Worm (Caenorhabditis elegans) whole organism, L3 larva: ENCODE results near the gene tag-120.
A peak's percentile ranks its signal among the peaks of the same experiment; 100 is the strongest.

Experiments used
- R02D3.7 ChIP-seq: fragments of 150-350 bp; optimal IDR thresholded peaks from 2 replicates; lab custom pipeline; 2014; ENCODE audit warnings: missing biosample characterization, missing genetic modification characterization
- ZK546.5 ChIP-seq: sonication (generic microtip); optimal IDR thresholded peaks from 2 replicates; lab custom pipeline; 2017; ENCODE audit warnings: missing biosample characterization, missing genetic modification characterization
- aly-2 ChIP-seq: fragments of 150-350 bp; optimal IDR thresholded peaks from 2 replicates; lab custom pipeline; 2014; ENCODE audit warnings: missing biosample characterization, missing genetic modification characterization
- ama-1 ChIP-seq: fragments of 150-350 bp; optimal IDR thresholded peaks from 2 replicates; lab custom pipeline; 2018
- ceh-16 ChIP-seq: sonication (generic microtip); optimal IDR thresholded peaks from 2 replicates; lab custom pipeline; 2017; ENCODE audit warnings: missing biosample characterization, missing genetic modification characterization
- ceh-28 ChIP-seq: fragments of 150-350 bp; optimal IDR thresholded peaks from 2 replicates; lab custom pipeline; 2014; ENCODE audit warnings: missing biosample characterization, missing genetic modification reagents, missing genetic modification characterization
- ceh-82 ChIP-seq: fragments of 150-350 bp; optimal IDR thresholded peaks from 2 replicates; lab custom pipeline; 2014; ENCODE audit warnings: missing biosample characterization, missing genetic modification characterization
- daf-12 ChIP-seq: fragments of 150-350 bp; optimal IDR thresholded peaks from 2 replicates; lab custom pipeline; 2014; ENCODE audit warnings: missing biosample characterization, missing genetic modification reagents, missing genetic modification characterization
- egl-27 ChIP-seq: sonication (generic microtip); optimal IDR thresholded peaks from 4 replicates; lab custom pipeline; 2017; ENCODE audit warnings: missing biosample characterization, missing genetic modification reagents, missing genetic modification characterization
- egl-5 ChIP-seq: fragments of 150-350 bp; optimal IDR thresholded peaks from 2 replicates; lab custom pipeline; 2017; ENCODE audit warnings: missing biosample characterization, missing genetic modification reagents, missing genetic modification characterization, inconsistent platforms
- elt-1 ChIP-seq: fragments of 150-350 bp; optimal IDR thresholded peaks from 2 replicates; lab custom pipeline; 2014; ENCODE audit warnings: missing biosample characterization, missing genetic modification characterization
- elt-2 ChIP-seq: sonication (generic microtip); optimal IDR thresholded peaks from 2 replicates; lab custom pipeline; 2016; ENCODE audit warnings: missing genetic modification reagents, mild to moderate bottlenecking, missing genetic modification characterization, missing compliant biosample characterization
- elt-3 ChIP-seq, 3 experiments: fragments of 150-350 bp in 1 of 3; sonication (generic microtip) in 2 of 3; optimal IDR thresholded peaks; 2 replicates in 2 of 3; 4 replicates in 1 of 3; lab custom pipeline; 2014 to 2017; ENCODE audit warnings: missing biosample characterization in 3 of 3, missing genetic modification characterization in 3 of 3
- eor-1 ChIP-seq, 2 experiments: fragments of 150-350 bp; optimal IDR thresholded peaks; 2 replicates each; lab custom pipeline; 2014 to 2018; ENCODE audit warnings: missing biosample characterization in 2 of 2, missing genetic modification characterization in 2 of 2
- fkh-10 ChIP-seq: sonication (generic microtip); optimal IDR thresholded peaks from 2 replicates; lab custom pipeline; 2017; ENCODE audit warnings: missing biosample characterization, missing genetic modification reagents, missing genetic modification characterization
- fos-1 ChIP-seq: fragments of 150-350 bp; optimal IDR thresholded peaks from 2 replicates; lab custom pipeline; 2014; ENCODE audit warnings: missing biosample characterization, missing genetic modification characterization
- hmg-11 ChIP-seq: sonication (generic microtip); optimal IDR thresholded peaks from 2 replicates; lab custom pipeline; 2016; ENCODE audit warnings: missing genetic modification characterization, missing compliant biosample characterization
- jun-1 ChIP-seq: fragments of 150-350 bp; optimal IDR thresholded peaks from 2 replicates; lab custom pipeline; 2014; ENCODE audit warnings: missing biosample characterization, missing genetic modification reagents, missing genetic modification characterization
- lin-15B ChIP-seq: fragments of 150-350 bp; optimal IDR thresholded peaks from 2 replicates; lab custom pipeline; 2014; ENCODE audit warnings: missing biosample characterization, missing genetic modification characterization
- lin-39 ChIP-seq: fragments of 150-350 bp; optimal IDR thresholded peaks from 2 replicates; lab custom pipeline; 2018; ENCODE audit warnings: missing biosample characterization, missing genetic modification reagents, missing genetic modification characterization
- lsy-12 ChIP-seq: sonication (generic microtip); optimal IDR thresholded peaks from 2 replicates; lab custom pipeline; 2016; ENCODE audit warnings: mild to moderate bottlenecking, missing genetic modification characterization, missing compliant biosample characterization
- mdl-1 ChIP-seq: fragments of 150-350 bp; optimal IDR thresholded peaks from 2 replicates; lab custom pipeline; 2014; ENCODE audit warnings: missing biosample characterization, missing genetic modification characterization
- mml-1 ChIP-seq: fragments of 150-350 bp; sonication (generic microtip); optimal IDR thresholded peaks from 3 replicates; lab custom pipeline; 2014; ENCODE audit warnings: missing biosample characterization, missing genetic modification characterization
- nfya-1 ChIP-seq: sonication (generic microtip); optimal IDR thresholded peaks from 2 replicates; lab custom pipeline; 2017; ENCODE audit warnings: missing genetic modification characterization, mild to moderate bottlenecking, missing compliant biosample characterization, antibody characterized with exemption, moderate library complexity; ENCODE audit not compliant: insufficient read depth
- nhr-11 ChIP-seq: fragments of 150-350 bp; optimal IDR thresholded peaks from 2 replicates; lab custom pipeline; 2014; ENCODE audit warnings: missing biosample characterization, missing genetic modification characterization
- nhr-12 ChIP-seq: fragments of 150-350 bp; optimal IDR thresholded peaks from 2 replicates; lab custom pipeline; 2014; ENCODE audit warnings: missing biosample characterization, missing genetic modification characterization
- nhr-23 ChIP-seq: fragments of 150-350 bp; optimal IDR thresholded peaks from 2 replicates; lab custom pipeline; 2014; ENCODE audit warnings: missing biosample characterization, missing genetic modification reagents, missing genetic modification characterization
- nhr-237 ChIP-seq: fragments of 150-350 bp; optimal IDR thresholded peaks from 2 replicates; lab custom pipeline; 2014; ENCODE audit warnings: missing biosample characterization, missing genetic modification characterization
- nhr-25 ChIP-seq: sonication (generic microtip); optimal IDR thresholded peaks from 2 replicates; lab custom pipeline; 2017; ENCODE audit warnings: missing biosample characterization, missing genetic modification characterization
- nhr-67 ChIP-seq: fragments of 150-350 bp; optimal IDR thresholded peaks from 2 replicates; lab custom pipeline; 2014; ENCODE audit warnings: missing biosample characterization, missing genetic modification characterization
- nhr-77 ChIP-seq: fragments of 150-350 bp; optimal IDR thresholded peaks from 2 replicates; lab custom pipeline; 2014; ENCODE audit warnings: missing biosample characterization, missing genetic modification characterization
- pha-4 ChIP-seq: fragments of 150-350 bp; optimal IDR thresholded peaks from 2 replicates; lab custom pipeline; 2014; ENCODE audit warnings: missing biosample characterization, missing genetic modification reagents, missing genetic modification characterization
- pqm-1 ChIP-seq: fragments of 150-350 bp; optimal IDR thresholded peaks from 2 replicates; lab custom pipeline; 2017; ENCODE audit warnings: missing biosample characterization, missing genetic modification characterization, inconsistent platforms
- sea-2 ChIP-seq: fragments of 150-350 bp; sonication (generic microtip); optimal IDR thresholded peaks from 4 replicates; lab custom pipeline; 2014; ENCODE audit warnings: missing biosample characterization, missing genetic modification reagents, missing genetic modification characterization
- skn-1 ChIP-seq: fragments of 150-350 bp; optimal IDR thresholded peaks from 2 replicates; lab custom pipeline; 2014; ENCODE audit warnings: missing biosample characterization, missing genetic modification characterization
- snpc-4 ChIP-seq: fragments of 150-350 bp; optimal IDR thresholded peaks from 2 replicates; lab custom pipeline; 2014; ENCODE audit warnings: missing biosample characterization, missing genetic modification characterization
- tbx-2 ChIP-seq: sonication (generic microtip); optimal IDR thresholded peaks from 2 replicates; lab custom pipeline; 2016; ENCODE audit warnings: mild to moderate bottlenecking, missing genetic modification characterization, missing compliant biosample characterization
- unc-39 ChIP-seq: sonication (generic microtip); optimal IDR thresholded peaks from 4 replicates; lab custom pipeline; 2017; ENCODE audit warnings: missing biosample characterization, missing genetic modification characterization
- unc-62 ChIP-seq: fragments of 150-350 bp; sonication (generic microtip); optimal IDR thresholded peaks from 4 replicates; lab custom pipeline; 2014; ENCODE audit warnings: missing biosample characterization, missing genetic modification reagents, missing genetic modification characterization
- zag-1 ChIP-seq: fragments of 150-350 bp; optimal IDR thresholded peaks from 2 replicates; lab custom pipeline; 2014; ENCODE audit warnings: missing biosample characterization, missing genetic modification characterization
- ztf-11 ChIP-seq: fragments of 150-350 bp; optimal IDR thresholded peaks from 2 replicates; lab custom pipeline; 2014; ENCODE audit warnings: missing biosample characterization, missing genetic modification characterization
- ztf-4 ChIP-seq: fragments of 150-350 bp; optimal IDR thresholded peaks from 2 replicates; lab custom pipeline; 2014; ENCODE audit warnings: missing biosample characterization, missing genetic modification characterization

The tag-120 gene

ce11 chrV:9701861-9702260 is 7.8 kb downstream of the tag-120 start:
- TF ChIP-seq pha-4 (tag; lab: Kevin White, UChicago) (no peak), fkh-10 (GFP tag; lab: Kevin White, UChicago) (no peak), pqm-1 (tag; lab: Kevin White, UChicago) (peak; percentile 32), elt-2 (tag; lab: Kevin White, UChicago) (peak; percentile 70)

ce11 chrV:9699216-9699615 is 10.4 kb downstream of the tag-120 start:
- TF ChIP-seq elt-2 (tag; lab: Kevin White, UChicago) (peak; percentile 15), skn-1 (tag; lab: Kevin White, UChicago) (no peak)

ce11 chrV:9696715-9697114 is 12.9 kb downstream of the tag-120 start, which contains the start of gene her-1:
Gene her-1 (plus strand): TSS chrV:9697015.
- TF ChIP-seq sea-2 (GFP tag; lab: Kevin White, UChicago) (no peak), pqm-1 (tag; lab: Kevin White, UChicago) (no peak), elt-3 (tag; optimal IDR thresholded peaks at IDR 0.05; lab: Kevin White, UChicago) (no peak), nhr-237 (tag; lab: Kevin White, UChicago) (no peak), nhr-25 (no peak), R02D3.7 (tag; lab: Kevin White, UChicago) (no peak), ceh-28 (no peak), nhr-67 (tag; lab: Kevin White, UChicago) (no peak), ama-1 (lab: Kevin White, UChicago) (no peak), skn-1 (tag; lab: Kevin White, UChicago) (no peak), snpc-4 (tag; lab: Kevin White, UChicago) (no peak), lin-15B (tag; lab: Kevin White, UChicago) (no peak), nhr-11 (tag; lab: Kevin White, UChicago) (no peak), egl-27 (no peak), lin-39 (tag; lab: Kevin White, UChicago) (no peak)

DNA sequence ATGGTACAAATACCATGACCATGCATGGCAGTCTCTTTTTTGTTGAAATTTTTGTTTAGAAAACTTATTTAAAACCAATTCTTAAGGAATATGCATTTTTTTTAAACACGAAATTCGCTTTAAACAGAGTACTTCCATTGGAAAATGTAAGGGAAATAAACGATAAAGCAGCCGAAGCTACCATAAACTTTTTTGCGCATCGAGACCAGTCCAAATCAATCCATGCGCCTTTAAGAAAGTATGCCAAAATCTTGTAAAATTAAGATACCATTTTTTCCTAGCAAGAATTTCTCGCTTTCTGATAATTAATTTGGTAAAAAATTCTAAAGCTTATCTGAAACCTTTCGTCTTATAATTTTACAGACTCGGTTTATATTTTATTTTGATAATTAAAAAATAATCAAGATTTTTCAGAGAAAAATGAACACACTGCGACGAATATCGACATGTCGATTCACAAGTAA is 16.9 kb downstream of the tag-120 start, which contains the start of gene ZK287.7:
Gene ZK287.7 (plus strand): TSS at position 414 of the 464 bp plus-strand sequence.
- TF ChIP-seq ZK546.5 (tag; lab: Kevin White, UChicago): no peak
- no peak for TF ChIP-seq egl-5 (tag; lab: Kevin White, UChicago)
- TF ChIP-seq nhr-23 (tag; lab: Kevin White, UChicago): no peak
- no peak for TF ChIP-seq jun-1
- no peak for TF ChIP-seq daf-12
- no peak for TF ChIP-seq R02D3.7 (tag; lab: Kevin White, UChicago)
- TF ChIP-seq ceh-16 (tag; lab: Kevin White, UChicago): no peak
- TF ChIP-seq unc-39: no peak
- TF ChIP-seq mdl-1 (tag; lab: Kevin White, UChicago): no peak
- TF ChIP-seq eor-1 (tag; optimal IDR thresholded peaks at IDR 0.05; lab: Kevin White, UChicago): no peak
- no peak for TF ChIP-seq ceh-82 (tag; lab: Kevin White, UChicago)
- no peak for TF ChIP-seq ztf-4 (tag; lab: Kevin White, UChicago)
- no peak for TF ChIP-seq nhr-237 (tag; lab: Kevin White, UChicago)
- TF ChIP-seq, all 47 proteins: peak for 0

- TF ChIP-seq fkh-10 (GFP tag; lab: Kevin White, UChicago) (peak; percentile 17), aly-2 (tag; lab: Kevin White, UChicago) (no peak), ztf-4 (tag; lab: Kevin White, UChicago) (no peak), nhr-12 (tag; lab: Kevin White, UChicago) (no peak), jun-1 (no peak), lin-39 (tag; lab: Kevin White, UChicago) (peak; percentile 59), fos-1 (tag; lab: Kevin White, UChicago) (no peak), pha-4 (tag; lab: Kevin White, UChicago) (peak; percentile 51), mml-1 (tag; lab: Kevin White, UChicago) (no peak), egl-5 (tag; lab: Kevin White, UChicago) (peak; percentile 12), nhr-237 (tag; lab: Kevin White, UChicago) (no peak), lsy-12 (tag; lab: Kevin White, UChicago) (no peak), nhr-77 (tag; lab: Kevin White, UChicago) (no peak), elt-2 (tag; lab: Kevin White, UChicago) (peak; percentile 43), tbx-2 (no peak), elt-1 (no peak), elt-3 (tag; optimal IDR thresholded peaks at IDR 0.05; lab: Kevin White, UChicago) (no peak), mdl-1 (tag; lab: Kevin White, UChicago) (no peak), ceh-82 (tag; lab: Kevin White, UChicago) (no peak), nhr-67 (tag; lab: Kevin White, UChicago) (no peak), hmg-11 (tag; lab: Kevin White, UChicago) (peak; percentile 45), ama-1 (lab: Kevin White, UChicago) (no peak), snpc-4 (tag; lab: Kevin White, UChicago) (peak; percentile 20), nhr-11 (tag; lab: Kevin White, UChicago) (no peak), R02D3.7 (tag; lab: Kevin White, UChicago) (no peak), ztf-11 (tag; lab: Kevin White, UChicago) (no peak), nfya-1 (tag; lab: Kevin White, UChicago) (peak; percentile 84), daf-12 (no peak), nhr-25 (no peak), ZK546.5 (tag; lab: Kevin White, UChicago) (no peak), unc-62 (no peak), eor-1 (tag; optimal IDR thresholded peaks at IDR 0.05; lab: Kevin White, UChicago) (no peak), lin-15B (tag; lab: Kevin White, UChicago) (peak; percentile 38), zag-1 (tag; lab: Kevin White, UChicago) (no peak)
These were observed 17.5 kb downstream of the tag-120 start, which contains the start of gene ztf-9 for ce11 chrV:9692109-9692581. Gene ztf-9 (minus strand): TSS chrV:9692159.
